Worm (Caenorhabditis elegans): Measurements from ENCODE around the gene daf-14.

DNA sequence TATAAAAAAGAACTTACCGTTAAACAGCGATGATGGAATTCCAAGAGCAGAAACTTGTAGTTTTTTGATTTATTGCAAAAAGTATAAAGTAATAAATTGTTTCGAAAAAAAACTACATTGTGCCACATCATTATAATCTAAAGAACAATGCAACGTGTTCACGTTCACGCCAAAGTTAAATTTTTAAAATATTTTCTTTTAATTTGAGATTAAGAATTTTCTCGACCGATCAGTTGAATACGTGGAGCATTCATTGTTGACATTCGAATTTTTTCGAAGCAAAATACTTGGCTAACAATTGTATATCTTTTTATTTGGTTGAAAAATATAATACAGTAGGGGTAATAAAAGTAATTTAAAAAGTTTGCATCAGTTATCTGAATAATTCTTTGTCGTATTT, 19.5 kb upstream of the daf-14 start, which contains the start of gene F01G10.5:
- TF ChIP-seq fos-1 (tag; optimal IDR thresholded peaks at IDR 0.05) (no peak), skn-1 (tag; optimal IDR thresholded peaks at IDR 0.05) (no peak), unc-55 (GFP tag; optimal IDR thresholded peaks at IDR 0.05) (no peak), unc-62 (GFP tag; optimal IDR thresholded peaks at IDR 0.05) (no peak), elt-3 (tag; optimal IDR thresholded peaks at IDR 0.05) (no peak), nhr-6 (tag; optimal IDR thresholded peaks at IDR 0.05) (no peak), lsy-2 (tag; optimal IDR thresholded peaks at IDR 0.05) (no peak), nhr-129 (tag; optimal IDR thresholded peaks at IDR 0.05) (no peak)

Measured in whole organism, L2 larva.